Fruit fly (Drosophila melanogaster) whole organism, embryonic: Measurements from ENCODE around the gene CG2104.

Source experiments
- B-H1 ChIP-seq: fragments of 200-800 bp; sonication (Bioruptor generic); IDR thresholded peaks from 3 replicates; pipeline ENCODE4 v1.3.6; 2022; ENCODE audit warnings: missing biosample characterization, missing genetic modification characterization
- CG10147 ChIP-seq: fragments of 200-800 bp; sonication (Bioruptor generic); optimal IDR thresholded peaks from 2 replicates; lab custom pipeline; 2019; ENCODE audit warnings: missing biosample characterization, mild to moderate bottlenecking, missing genetic modification characterization, moderate library complexity
- CG10267 ChIP-seq: fragments of 200-800 bp; sonication (Bioruptor generic); optimal IDR thresholded peaks from 2 replicates; lab custom pipeline; 2018; ENCODE audit warnings: missing biosample characterization, mild to moderate bottlenecking, missing genetic modification characterization, moderate library complexity
- CG11085 ChIP-seq: fragments of 200-800 bp; sonication (Bioruptor generic); IDR thresholded peaks from 2 replicates; pipeline ENCODE4 v1.3.6; 2022; ENCODE audit warnings: missing biosample characterization, missing genetic modification characterization
- CG11456 ChIP-seq: fragments of 200-800 bp; sonication (Bioruptor generic); IDR thresholded peaks from 3 replicates; pipeline ENCODE4 v1.3.6; 2022; ENCODE audit warnings: missing biosample characterization, missing genetic modification characterization
- CG12155 ChIP-seq: fragments of 200-800 bp; sonication (Bioruptor generic); optimal IDR thresholded peaks from 3 replicates; lab custom pipeline; 2016; ENCODE audit warnings: missing biosample characterization, missing genetic modification characterization
- CG12219 ChIP-seq: fragments of 200-800 bp; sonication (Bioruptor generic); optimal IDR thresholded peaks from 3 replicates; lab custom pipeline; 2018; ENCODE audit warnings: missing biosample characterization, mild to moderate bottlenecking, missing genetic modification characterization
- CG15073 ChIP-seq: fragments of 200-800 bp; sonication (Bioruptor generic); optimal IDR thresholded peaks from 2 replicates; lab custom pipeline; 2016; ENCODE audit warnings: missing biosample characterization, missing genetic modification characterization
- CG1529 ChIP-seq: fragments of 200-800 bp; sonication (Bioruptor generic); optimal IDR thresholded peaks from 3 replicates; lab custom pipeline; 2018; ENCODE audit warnings: missing biosample characterization, missing genetic modification characterization
- CG18599 ChIP-seq: fragments of 200-800 bp; sonication (Bioruptor generic); optimal IDR thresholded peaks from 3 replicates; lab custom pipeline; 2017; ENCODE audit warnings: missing biosample characterization, missing genetic modification characterization, mild to moderate bottlenecking, moderate library complexity, missing genetic modification reagents
- CG2712 ChIP-seq: fragments of 200-800 bp; optimal IDR thresholded peaks from 3 replicates; lab custom pipeline; 2019; ENCODE audit warnings: missing biosample characterization, mild to moderate bottlenecking, missing genetic modification characterization, moderate library complexity
- CG31224 ChIP-seq: fragments of 200-800 bp; sonication (Bioruptor generic); IDR thresholded peaks from 2 replicates; pipeline ENCODE4 v1.3.6; 2022; ENCODE audit warnings: missing biosample characterization, missing genetic modification characterization
- CG34422 ChIP-seq: fragments of 200-800 bp; sonication (Bioruptor generic); IDR thresholded peaks from 3 replicates; pipeline ENCODE4 v1.3.6; 2022; ENCODE audit warnings: missing biosample characterization, missing genetic modification characterization
- CG3726 ChIP-seq: fragments of 200-800 bp; sonication (Bioruptor generic); IDR thresholded peaks from 3 replicates; pipeline ENCODE4, ENCODE4 v1.3.6; 2022; ENCODE audit warnings: missing biosample characterization, missing genetic modification characterization
- CG43689 ChIP-seq: fragments of 200-800 bp; sonication (Bioruptor generic); IDR thresholded peaks from 2 replicates; pipeline ENCODE4 v1.3.6; 2022; ENCODE audit warnings: missing biosample characterization, missing genetic modification characterization
- CG4424 ChIP-seq: fragments of 200-800 bp; sonication (Bioruptor generic); optimal IDR thresholded peaks from 3 replicates; lab custom pipeline; 2016; ENCODE audit warnings: missing biosample characterization, missing genetic modification characterization
- CG4854 ChIP-seq: fragments of 200-800 bp; sonication (Bioruptor generic); optimal IDR thresholded peaks from 2 replicates; lab custom pipeline; 2016; ENCODE audit warnings: missing biosample characterization, missing genetic modification characterization, inconsistent platforms
- CG7928 ChIP-seq: fragments of 200-800 bp; sonication (Bioruptor generic); optimal IDR thresholded peaks from 2 replicates; lab custom pipeline; 2017; ENCODE audit warnings: missing biosample characterization, mild to moderate bottlenecking, missing genetic modification characterization
- CG8944 ChIP-seq: fragments of 200-800 bp; sonication (Bioruptor generic); optimal IDR thresholded peaks from 3 replicates; lab custom pipeline; 2016; ENCODE audit warnings: missing biosample characterization, missing genetic modification characterization
- CG9727 ChIP-seq: fragments of 200-800 bp; sonication (Bioruptor generic); optimal IDR thresholded peaks from 3 replicates; lab custom pipeline; 2017; ENCODE audit warnings: missing biosample characterization, mild to moderate bottlenecking, missing genetic modification characterization
- Dad ChIP-seq: fragments of 200-800 bp; sonication (Bioruptor generic); optimal IDR thresholded peaks from 3 replicates; lab custom pipeline; 2016; ENCODE audit warnings: missing biosample characterization, missing genetic modification characterization
- Dref ChIP-seq: fragments of 200-800 bp; sonication (Bioruptor generic); IDR thresholded peaks from 2 replicates; pipeline ENCODE4 v1.3.6; 2022; ENCODE audit warnings: missing biosample characterization, missing genetic modification characterization
- Hey ChIP-seq: fragments of 200-800 bp; sonication (Bioruptor generic); optimal IDR thresholded peaks from 3 replicates; lab custom pipeline; 2018; ENCODE audit warnings: missing biosample characterization, mild to moderate bottlenecking, missing genetic modification characterization
- Hsf ChIP-seq: fragments of 200-800 bp; sonication (Bioruptor generic); optimal IDR thresholded peaks from 3 replicates; lab custom pipeline; 2016; ENCODE audit warnings: missing biosample characterization, missing genetic modification characterization
- NFAT ChIP-seq: fragments of 200-800 bp; sonication (Bioruptor generic); IDR thresholded peaks from 2 replicates; pipeline ENCODE4 v1.3.6; 2022; ENCODE audit warnings: missing biosample characterization, missing genetic modification characterization
- Taf1 ChIP-seq: fragments of 200-800 bp; sonication (Bioruptor generic); IDR thresholded peaks from 2 replicates; pipeline ENCODE4 v1.3.6; 2022; ENCODE audit warnings: missing biosample characterization, missing genetic modification characterization
- Xbp1 ChIP-seq: fragments of 200-800 bp; sonication (Bioruptor generic); optimal IDR thresholded peaks from 3 replicates; lab custom pipeline; 2016; ENCODE audit warnings: missing biosample characterization, mild to moderate bottlenecking, missing genetic modification characterization
- amos ChIP-seq: fragments of 200-800 bp; sonication (Bioruptor generic); IDR thresholded peaks from 2 replicates; pipeline ENCODE4 v1.3.6; 2022; ENCODE audit warnings: missing biosample characterization, missing genetic modification characterization; ENCODE audit not compliant: partially characterized antibody
- az2 ChIP-seq: fragments of 200-800 bp; sonication (Bioruptor generic); optimal IDR thresholded peaks from 3 replicates; lab custom pipeline; 2016; ENCODE audit warnings: missing biosample characterization, missing genetic modification characterization
- bsh ChIP-seq, 2 experiments: fragments of 200-800 bp; sonication (Bioruptor generic); optimal IDR thresholded peaks; 2 replicates each; lab custom pipeline; 2017 to 2018; ENCODE audit warnings: mild to moderate bottlenecking in 2 of 2, missing biosample characterization in 2 of 2, missing genetic modification characterization in 2 of 2, moderate library complexity in 1 of 2
- dmrt11E ChIP-seq: fragments of 200-800 bp; sonication (Bioruptor generic); optimal IDR thresholded peaks from 3 replicates; lab custom pipeline; 2018; ENCODE audit warnings: missing biosample characterization, mild to moderate bottlenecking, missing genetic modification characterization, moderate library complexity
- dmrt99B ChIP-seq: fragments of 200-800 bp; sonication (Bioruptor generic); optimal IDR thresholded peaks from 2 replicates; lab custom pipeline; 2018; ENCODE audit warnings: missing biosample characterization, mild to moderate bottlenecking, missing genetic modification characterization, moderate library complexity
- fd64A ChIP-seq: fragments of 200-800 bp; sonication (Bioruptor generic); optimal IDR thresholded peaks from 3 replicates; lab custom pipeline; 2018; ENCODE audit warnings: missing biosample characterization, mild to moderate bottlenecking, missing genetic modification characterization
- grau ChIP-seq: fragments of 200-800 bp; optimal IDR thresholded peaks from 3 replicates; lab custom pipeline; 2019; ENCODE audit warnings: missing biosample characterization, mild to moderate bottlenecking, missing genetic modification characterization, moderate library complexity
- hkb ChIP-seq, 2 experiments: fragments of 200-800 bp in 1 of 2; fragments of >200 bp in 1 of 2; sonication (Bioruptor generic) in 1 of 2; IDR thresholded peaks in 1 of 2; optimal IDR thresholded peaks in 1 of 2; 2 replicates each; pipeline versions ENCODE4 v1.3.6 to Lab custom; 2017 to 2022; ENCODE audit warnings: missing biosample characterization in 1 of 2, missing genetic modification characterization in 1 of 2
- hth ChIP-seq: fragments of >200 bp; optimal IDR thresholded peaks from 2 replicates; lab custom pipeline; 2017; ENCODE audit warnings: inconsistent platforms
- p53 ChIP-seq: fragments of 200-800 bp; sonication (Bioruptor generic); optimal IDR thresholded peaks from 2 replicates; lab custom pipeline; 2016; ENCODE audit warnings: missing biosample characterization, missing genetic modification characterization
- peb ChIP-seq: fragments of 200-800 bp; sonication (Bioruptor generic); IDR thresholded peaks from 2 replicates; pipeline ENCODE4 v1.3.6; 2022; ENCODE audit warnings: missing biosample characterization, missing genetic modification characterization
- pho ChIP-seq: fragments of 200-800 bp; sonication (Bioruptor generic); optimal IDR thresholded peaks from 2 replicates; lab custom pipeline; 2016; ENCODE audit warnings: missing biosample characterization, missing genetic modification characterization
- pzg ChIP-seq: fragments of 200-800 bp; sonication (Bioruptor generic); optimal IDR thresholded peaks from 3 replicates; lab custom pipeline; 2018; ENCODE audit warnings: missing biosample characterization, mild to moderate bottlenecking, missing genetic modification characterization, moderate library complexity
- run ChIP-seq: fragments of 200-800 bp; sonication (Bioruptor generic); optimal IDR thresholded peaks from 3 replicates; lab custom pipeline; 2018; ENCODE audit warnings: missing biosample characterization, mild to moderate bottlenecking, missing genetic modification characterization
- schlank ChIP-seq: fragments of 200-800 bp; sonication (Bioruptor generic); optimal IDR thresholded peaks from 2 replicates; lab custom pipeline; 2018; ENCODE audit warnings: missing biosample characterization, mild to moderate bottlenecking, missing genetic modification characterization
- shn ChIP-seq: fragments of 200-800 bp; sonication (Bioruptor generic); optimal IDR thresholded peaks from 3 replicates; lab custom pipeline; 2016; ENCODE audit warnings: missing biosample characterization, missing genetic modification characterization
- stwl ChIP-seq: fragments of 200-800 bp; sonication (Bioruptor generic); optimal IDR thresholded peaks from 3 replicates; lab custom pipeline; 2018; ENCODE audit warnings: missing biosample characterization, mild to moderate bottlenecking, missing genetic modification characterization, moderate library complexity
- sug ChIP-seq: fragments of 200-800 bp; optimal IDR thresholded peaks from 2 replicates; lab custom pipeline; 2019; ENCODE audit warnings: missing biosample characterization, mild to moderate bottlenecking, missing genetic modification characterization, moderate library complexity
- unpg ChIP-seq: fragments of 200-800 bp; sonication (Bioruptor generic); optimal IDR thresholded peaks from 3 replicates; lab custom pipeline; 2018; ENCODE audit warnings: missing biosample characterization, mild to moderate bottlenecking, missing genetic modification characterization, moderate library complexity
- vvl ChIP-seq: fragments of 200-800 bp; sonication (Bioruptor generic); IDR thresholded peaks from 2 replicates; pipeline ENCODE4 v1.3.6; 2022; ENCODE audit warnings: missing biosample characterization, missing genetic modification characterization
- wdn ChIP-seq: fragments of 200-800 bp; sonication (Bioruptor generic); IDR thresholded peaks from 2 replicates; pipeline ENCODE4 v1.3.6; 2022; ENCODE audit warnings: missing biosample characterization, missing genetic modification characterization
- wor ChIP-seq: fragments of 200-800 bp; sonication (Bioruptor generic); IDR thresholded peaks from 2 replicates; pipeline ENCODE4 v1.3.6; 2022; ENCODE audit warnings: missing biosample characterization, missing genetic modification characterization

Gene CG2104

DNA sequence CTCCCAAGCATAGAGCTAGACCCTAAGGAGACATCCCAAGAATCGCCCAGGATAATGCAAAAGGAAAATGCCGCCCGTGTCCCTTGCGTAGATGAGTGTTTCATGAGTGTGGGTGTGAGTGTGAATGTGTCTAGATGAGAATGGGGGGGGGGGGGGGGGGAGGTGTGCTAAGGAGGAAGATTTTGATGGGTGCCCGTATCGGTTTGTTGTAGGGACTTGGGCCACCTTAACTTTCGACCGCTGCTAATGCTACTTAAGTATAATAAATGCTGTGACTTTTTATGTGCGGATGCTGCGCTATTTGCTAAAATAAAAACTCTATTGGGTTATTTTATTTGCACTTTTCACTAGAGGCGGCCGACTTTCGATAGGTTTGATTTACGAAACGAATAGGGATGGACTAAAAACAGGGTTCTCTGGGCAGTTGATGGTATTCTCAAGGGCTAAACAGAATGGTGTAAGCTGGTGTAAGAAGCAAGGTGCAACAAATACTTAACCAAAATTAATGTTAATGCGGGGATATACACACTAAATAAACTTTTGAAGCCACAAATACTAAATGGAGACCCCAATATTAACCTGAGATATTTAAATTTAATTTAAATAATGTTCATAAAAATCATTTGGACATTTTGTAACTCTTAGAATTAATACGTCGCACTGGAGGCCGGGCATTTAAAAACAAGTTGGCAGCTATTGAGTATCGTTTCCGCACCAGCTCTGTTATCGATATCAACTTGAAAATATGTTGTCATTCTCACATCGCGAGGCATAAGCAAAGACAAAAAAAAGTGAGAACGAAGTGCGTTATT lies 24.0 kb downstream of the CG2104 start, which contains the start of the genes Xe7 and Atg17 (continued):
- TF ChIP-seq CG4854 (peak; percentile 77), amos (GFP tag; lab: Robert Waterston, UW) (peak; percentile 59), grau (tag; lab: Kevin White, UChicago) (peak; percentile 93), CG1529 (GFP tag; lab: Kevin White, UChicago) (peak; percentile 75), Hey (tag; lab: Kevin White, UChicago) (peak; percentile 76), Dad (GFP tag; lab: Kevin White, UChicago) (peak; percentile 82), Xbp1 (GFP tag; lab: Kevin White, UChicago) (peak; percentile 95), p53 (peak; percentile 11), CG34422 (GFP tag; lab: Robert Waterston, UW) (peak; percentile 91), wdn (peak; percentile 89), CG10267 (tag; lab: Kevin White, UChicago) (peak; percentile 87), pho (GFP tag; lab: Kevin White, UChicago) (peak; percentile 92), hkb (optimal IDR thresholded peaks at IDR 0.05; lab: Kevin White, UChicago) (peak; percentile 76), hkb (GFP tag; IDR thresholded peaks at IDR 0.05; lab: Robert Waterston, UW) (peak; percentile 74), CG8944 (GFP tag; lab: Kevin White, UChicago) (peak; percentile 92), NFAT (peak; percentile 93), bsh (GFP tag; optimal IDR thresholded peaks at IDR 0.05; lab: Kevin White, UChicago) (peak; percentile 3 to 86), CG4424 (GFP tag; lab: Kevin White, UChicago) (peak; percentile 93), dmrt99B (tag; lab: Kevin White, UChicago) (peak; percentile 4), shn (peak; percentile 82), Hsf (peak; percentile 95), CG43689 (GFP tag; lab: Robert Waterston, UW) (peak; percentile 67; the same call in 1 of the 2 replicates), CG31224 (GFP tag; lab: Robert Waterston, UW) (peak; percentile 87), run (tag; lab: Kevin White, UChicago) (peak; percentile 55), hth (lab: Kevin White, UChicago) (no peak), CG12219 (GFP tag; lab: Kevin White, UChicago) (peak; percentile 68), CG12155 (peak; percentile 93), CG9727 (GFP tag; lab: Kevin White, UChicago) (peak; percentile 91), dmrt11E (tag; lab: Kevin White, UChicago) (peak; percentile 86), CG18599 (GFP tag; lab: Kevin White, UChicago) (peak; percentile 89), Dref (GFP tag; lab: Robert Waterston, UW) (peak; percentile 70), CG2712 (tag; lab: Kevin White, UChicago) (peak; percentile 91), CG11456 (GFP tag; lab: Robert Waterston, UW) (peak; percentile 92), sug (tag; lab: Kevin White, UChicago) (peak; percentile 95), fd64A (GFP tag; lab: Kevin White, UChicago) (no peak), pzg (GFP tag; lab: Kevin White, UChicago) (peak; percentile 57), stwl (peak; percentile 71), unpg (GFP tag; lab: Kevin White, UChicago) (peak; percentile 90), schlank (tag; lab: Kevin White, UChicago) (peak; percentile 81), CG11085 (peak; percentile 90), wor (GFP tag; lab: Robert Waterston, UW) (peak; percentile 85), CG3726 (GFP tag; lab: Robert Waterston, UW) (peak; percentile 73; the same call in 2 of the 3 replicates), CG10147 (GFP tag; lab: Kevin White, UChicago) (peak; percentile 90), peb (peak; percentile 73), Taf1 (peak; percentile 86), CG7928 (peak; percentile 74), az2 (peak; percentile 91), vvl (GFP tag; lab: Robert Waterston, UW) (peak; percentile 83), B-H1 (GFP tag; lab: Robert Waterston, UW) (peak; percentile 87), CG15073 (GFP tag; lab: Kevin White, UChicago) (peak; percentile 51)
